Worm (Caenorhabditis elegans): Measurements from ENCODE around the gene twk-33.

ce11 chrV:17676553-17676952 lies 37.6 kb downstream of the twk-33 start, which contains the start of gene str-92:
- TF ChIP-seq ama-1 (optimal IDR thresholded peaks at IDR 0.05) (no peak), pes-1 (GFP tag; IDR thresholded peaks at IDR 0.05) (no peak), aly-1 (tag; optimal IDR thresholded peaks at IDR 0.05) (no peak), hmg-4 (GFP tag; optimal IDR thresholded peaks at IDR 0.05) (no peak), hnd-1 (tag; optimal IDR thresholded peaks at IDR 0.05) (no peak), tbx-37 (GFP tag; conservative IDR thresholded peaks at IDR 0.05) (no peak), flt-1 (GFP tag; IDR thresholded peaks at IDR 0.05) (no peak), tbx-11 (GFP tag; IDR thresholded peaks at IDR 0.05) (no peak), F13C5.2 (tag; optimal IDR thresholded peaks at IDR 0.05) (no peak), ets-7 (tag; optimal IDR thresholded peaks at IDR 0.05) (no peak)

All from whole organism, early embryonic.